Worm (Caenorhabditis elegans) whole organism, L1 larva: ENCODE measurements around the gene slc-17.1.

Source experiments
- C04F5.9 ChIP-seq: sonication (generic microtip); optimal IDR thresholded peaks from 2 replicates; lab custom pipeline; 2016; ENCODE audit warnings: missing genetic modification characterization, missing compliant biosample characterization
- C16A3.4 ChIP-seq: fragments of 150-350 bp; optimal IDR thresholded peaks from 2 replicates; lab custom pipeline; 2014; ENCODE audit warnings: missing biosample characterization, missing genetic modification characterization
- C34B4.2 ChIP-seq: sonication (generic microtip); optimal IDR thresholded peaks from 2 replicates; lab custom pipeline; 2017; ENCODE audit warnings: mild to moderate bottlenecking, missing genetic modification characterization, missing compliant biosample characterization
- F16B12.6 ChIP-seq: fragments of 150-350 bp; optimal IDR thresholded peaks from 2 replicates; lab custom pipeline; 2014; ENCODE audit warnings: missing biosample characterization, missing genetic modification characterization
- alr-1 ChIP-seq: fragments of 200-800 bp; sonication (Bioruptor generic); optimal IDR thresholded peaks from 2 replicates; lab custom pipeline; 2018; ENCODE audit warnings: borderline replicate concordance, mild to moderate bottlenecking, missing genetic modification characterization, missing compliant biosample characterization
- aly-2 ChIP-seq: fragments of 150-350 bp; optimal IDR thresholded peaks from 2 replicates; lab custom pipeline; 2014; ENCODE audit warnings: missing biosample characterization, missing genetic modification characterization
- ama-1 ChIP-seq: fragments of 150-350 bp; optimal IDR thresholded peaks from 2 replicates; lab custom pipeline; 2014
- ceh-8 ChIP-seq: fragments of 200-800 bp; sonication (Bioruptor generic); optimal IDR thresholded peaks from 2 replicates; lab custom pipeline; 2018; ENCODE audit warnings: mild to moderate bottlenecking, missing genetic modification characterization, moderate library complexity, missing compliant biosample characterization
- ceh-90 ChIP-seq: sonication (generic microtip); optimal IDR thresholded peaks from 2 replicates; lab custom pipeline; 2016; ENCODE audit warnings: missing genetic modification characterization, missing compliant biosample characterization
- ces-1 ChIP-seq: fragments of 150-350 bp; optimal IDR thresholded peaks from 2 replicates; lab custom pipeline; 2014; ENCODE audit warnings: missing biosample characterization, missing genetic modification reagents, missing genetic modification characterization
- dpl-1 ChIP-seq, 3 experiments: fragments of 150-350 bp in 2 of 3; sonication (generic microtip) in 1 of 3; optimal IDR thresholded peaks; 2 replicates each; lab custom pipeline; 2014 to 2017; ENCODE audit warnings: missing biosample characterization in 3 of 3, missing genetic modification characterization in 3 of 3, missing genetic modification reagents in 3 of 3
- efl-1 ChIP-seq, 4 experiments: fragments of 150-350 bp; optimal IDR thresholded peaks in 3 of 4; peaks in 1 of 4; 1 replicate in 1 of 4; 2 replicates in 3 of 4; lab custom pipeline; 2014; ENCODE audit warnings: missing biosample characterization in 2 of 4, missing genetic modification characterization in 2 of 4, missing genetic modification reagents in 2 of 4
- efl-3 ChIP-seq: fragments of 200-800 bp; sonication (Bioruptor generic); optimal IDR thresholded peaks from 2 replicates; lab custom pipeline; 2018; ENCODE audit warnings: mild to moderate bottlenecking, missing genetic modification characterization, missing compliant biosample characterization
- egl-13 ChIP-seq: sonication (generic microtip); optimal IDR thresholded peaks from 2 replicates; lab custom pipeline; 2016; ENCODE audit warnings: missing genotype, missing genetic modification reagents, missing genetic modification characterization, missing compliant biosample characterization
- elt-2 ChIP-seq: sonication (generic microtip); optimal IDR thresholded peaks from 2 replicates; lab custom pipeline; 2016; ENCODE audit warnings: missing genetic modification characterization, mild to moderate bottlenecking, inconsistent platforms, missing compliant biosample characterization, missing genetic modification reagents
- ets-5 ChIP-seq: fragments of 200-800 bp; sonication (Bioruptor generic); IDR thresholded peaks from 2 replicates; pipeline ENCODE4 v1.3.6; 2022; ENCODE audit warnings: missing genetic modification characterization, missing compliant biosample characterization
- fkh-8 ChIP-seq: sonication (generic microtip); optimal IDR thresholded peaks from 2 replicates; lab custom pipeline; 2016; ENCODE audit warnings: mild to moderate bottlenecking, missing genetic modification characterization, missing compliant biosample characterization
- fos-1 ChIP-seq: fragments of 150-350 bp; optimal IDR thresholded peaks from 2 replicates; lab custom pipeline; 2014; ENCODE audit warnings: missing biosample characterization, missing genetic modification characterization
- grh-1 ChIP-seq: fragments of 200-800 bp; sonication (Bioruptor generic); IDR thresholded peaks from 2 replicates; pipeline ENCODE4 v1.3.6; 2022; ENCODE audit warnings: missing genetic modification reagents, missing genetic modification characterization, missing compliant biosample characterization
- hlh-4 ChIP-seq: sonication (generic microtip); optimal IDR thresholded peaks from 2 replicates; lab custom pipeline; 2016; ENCODE audit warnings: mild to moderate bottlenecking, missing genetic modification characterization, missing compliant biosample characterization
- jun-1 ChIP-seq: fragments of 150-350 bp; optimal IDR thresholded peaks from 2 replicates; lab custom pipeline; 2014; ENCODE audit warnings: missing biosample characterization, missing genetic modification reagents, missing genetic modification characterization
- lin-13 ChIP-seq: fragments of 150-350 bp; optimal IDR thresholded peaks from 2 replicates; lab custom pipeline; 2014; ENCODE audit warnings: missing biosample characterization, missing genetic modification reagents, missing genetic modification characterization
- lin-14 ChIP-seq: fragments of 200-800 bp; sonication (Bioruptor generic); optimal IDR thresholded peaks from 2 replicates; lab custom pipeline; 2018; ENCODE audit warnings: mild to moderate bottlenecking, missing genetic modification characterization, moderate library complexity, missing compliant biosample characterization
- lin-15B ChIP-seq: fragments of 150-350 bp; sonication (generic microtip); optimal IDR thresholded peaks from 3 replicates; lab custom pipeline; 2014; ENCODE audit warnings: missing biosample characterization, missing genetic modification characterization
- lin-35 ChIP-seq, 2 experiments: fragments of 150-350 bp; optimal IDR thresholded peaks; 2 replicates each; lab custom pipeline; 2014; ENCODE audit warnings: missing biosample characterization in 2 of 2, missing genetic modification characterization in 2 of 2, missing genetic modification reagents in 2 of 2
- lsy-2 ChIP-seq, 2 experiments: fragments of 150-350 bp; optimal IDR thresholded peaks; 2 replicates each; lab custom pipeline; 2014; ENCODE audit warnings: missing biosample characterization in 2 of 2, missing genetic modification characterization in 2 of 2
- mdl-1 ChIP-seq, 2 experiments: fragments of 150-350 bp; optimal IDR thresholded peaks; 2 replicates each; lab custom pipeline; 2014 to 2017; ENCODE audit warnings: missing biosample characterization in 2 of 2, missing genetic modification characterization in 2 of 2, inconsistent platforms in 1 of 2
- nhr-11 ChIP-seq: fragments of 150-350 bp; optimal IDR thresholded peaks from 2 replicates; lab custom pipeline; 2014; ENCODE audit warnings: missing biosample characterization, missing genetic modification characterization
- nhr-12 ChIP-seq: sonication (generic microtip); optimal IDR thresholded peaks from 2 replicates; lab custom pipeline; 2017; ENCODE audit warnings: missing biosample characterization, missing genetic modification characterization
- nhr-20 ChIP-seq: sonication (generic microtip); optimal IDR thresholded peaks from 2 replicates; lab custom pipeline; 2016; ENCODE audit warnings: mild to moderate bottlenecking, missing genetic modification characterization, missing compliant biosample characterization
- nhr-237 ChIP-seq: fragments of 150-350 bp; optimal IDR thresholded peaks from 2 replicates; lab custom pipeline; 2014; ENCODE audit warnings: missing biosample characterization, missing genetic modification characterization
- nhr-47 ChIP-seq: sonication (generic microtip); optimal IDR thresholded peaks from 2 replicates; lab custom pipeline; 2016; ENCODE audit warnings: mild to moderate bottlenecking, missing genetic modification characterization, moderate library complexity, missing compliant biosample characterization
- nhr-76 ChIP-seq: sonication (generic microtip); optimal IDR thresholded peaks from 2 replicates; lab custom pipeline; 2017; ENCODE audit warnings: missing biosample characterization, missing genetic modification characterization
- nhr-84 ChIP-seq: sonication (generic microtip); optimal IDR thresholded peaks from 2 replicates; lab custom pipeline; 2017; ENCODE audit warnings: missing biosample characterization, missing genetic modification characterization
- pax-3 ChIP-seq: fragments of 200-800 bp; sonication (Bioruptor generic); optimal IDR thresholded peaks from 2 replicates; lab custom pipeline; 2018; ENCODE audit warnings: mild to moderate bottlenecking, missing genetic modification characterization, moderate library complexity, missing compliant biosample characterization
- pqm-1 ChIP-seq: sonication (generic microtip); optimal IDR thresholded peaks from 3 replicates; lab custom pipeline; 2017; ENCODE audit warnings: missing biosample characterization, missing genetic modification characterization
- rnt-1 ChIP-seq: sonication (generic microtip); optimal IDR thresholded peaks from 2 replicates; lab custom pipeline; 2016; ENCODE audit warnings: mild to moderate bottlenecking, missing genetic modification characterization, moderate library complexity, missing compliant biosample characterization
- sox-4 ChIP-seq: sonication (generic microtip); optimal IDR thresholded peaks from 2 replicates; lab custom pipeline; 2016; ENCODE audit warnings: missing genetic modification characterization, missing compliant biosample characterization
- tlp-1 ChIP-seq: fragments of 150-350 bp; optimal IDR thresholded peaks from 2 replicates; lab custom pipeline; 2014; ENCODE audit warnings: missing biosample characterization, missing genetic modification characterization
- vab-15 ChIP-seq: sonication (generic microtip); optimal IDR thresholded peaks from 2 replicates; lab custom pipeline; 2017; ENCODE audit warnings: missing genotype, mild to moderate bottlenecking, missing genetic modification characterization, missing compliant biosample characterization
- xbp-1 ChIP-seq: sonication (generic microtip); optimal IDR thresholded peaks from 2 replicates; lab custom pipeline; 2016; ENCODE audit warnings: missing genetic modification characterization, missing compliant biosample characterization
- zip-4 ChIP-seq: fragments of 200-800 bp; sonication (Bioruptor generic); optimal IDR thresholded peaks from 2 replicates; lab custom pipeline; 2018; ENCODE audit warnings: mild to moderate bottlenecking, missing genetic modification characterization, moderate library complexity, missing compliant biosample characterization
- ztf-4 ChIP-seq: fragments of 150-350 bp; optimal IDR thresholded peaks from 2 replicates; lab custom pipeline; 2014; ENCODE audit warnings: missing biosample characterization, missing genetic modification characterization

slc-17.1 gene

DNA sequence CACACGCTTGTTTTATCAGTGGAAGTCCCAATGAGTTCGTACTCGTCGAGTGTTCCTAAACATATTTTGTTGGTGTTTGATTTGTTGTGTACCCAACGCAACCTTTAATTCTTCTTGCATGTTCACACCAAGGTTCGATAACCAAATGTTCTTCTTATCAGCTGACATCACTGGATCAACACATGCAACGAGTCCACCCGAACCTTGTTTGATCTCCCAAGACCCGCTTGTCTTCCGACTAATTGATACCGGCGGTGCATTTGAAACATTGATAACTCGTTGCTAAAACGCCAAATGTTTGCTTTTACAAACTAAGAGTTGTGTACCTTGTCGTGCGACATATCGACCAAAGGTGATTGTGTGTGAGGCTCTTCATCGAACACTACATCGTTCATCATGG, 7.0 kb upstream of the slc-17.1 start:
- peak; percentile 6 for TF ChIP-seq lin-14 (GFP tag; lab: Kevin White, UChicago)
- no peak for TF ChIP-seq lsy-2 (tag; optimal IDR thresholded peaks at IDR 0.05; lab: Kevin White, UChicago)
- TF ChIP-seq ces-1 (GFP tag; lab: Kevin White, UChicago), result no peak
- TF ChIP-seq alr-1 (tag; lab: Kevin White, UChicago), result no peak
- no peak for TF ChIP-seq xbp-1 (tag; lab: Kevin White, UChicago)
- TF ChIP-seq nhr-20 (tag; lab: Kevin White, UChicago), result peak; percentile 44
- no peak for TF ChIP-seq egl-13 (tag; lab: Kevin White, UChicago)
- TF ChIP-seq fkh-8 (tag; lab: Kevin White, UChicago), result no peak
- TF ChIP-seq lin-35 (GFP tag; optimal IDR thresholded peaks at IDR 0.05; lab: Kevin White, UChicago), result peak in 1 of 2 experiments; percentile 37
- TF ChIP-seq jun-1 (tag; lab: Kevin White, UChicago), result peak; percentile 14
- TF ChIP-seq sox-4 (tag; lab: Kevin White, UChicago), result no peak
- no peak for TF ChIP-seq ztf-4 (tag; lab: Kevin White, UChicago)
- TF ChIP-seq grh-1 (GFP tag; lab: Robert Waterston, UW), result no peak
- TF ChIP-seq pax-3 (tag; lab: Kevin White, UChicago), result no peak
- no peak for TF ChIP-seq lin-13 (GFP tag; lab: Kevin White, UChicago)
- TF ChIP-seq nhr-12 (tag; lab: Kevin White, UChicago), result no peak
- TF ChIP-seq mdl-1 (tag; optimal IDR thresholded peaks at IDR 0.05; lab: Kevin White, UChicago), result peak in 1 of 2 experiments; percentile 18
- no peak for TF ChIP-seq dpl-1 (GFP tag; optimal IDR thresholded peaks at IDR 0.05; lab: Kevin White, UChicago)
- TF ChIP-seq efl-3 (GFP tag; lab: Kevin White, UChicago), result no peak
- no peak for TF ChIP-seq C04F5.9
- TF ChIP-seq nhr-11, result no peak
- TF ChIP-seq tlp-1, result no peak
- no peak for TF ChIP-seq lin-15B (tag; lab: Kevin White, UChicago)
- no peak for TF ChIP-seq C16A3.4 (tag; lab: Kevin White, UChicago)
- TF ChIP-seq ceh-8 (GFP tag; lab: Kevin White, UChicago), result no peak
- TF ChIP-seq nhr-47 (tag; lab: Kevin White, UChicago), result no peak
- no peak for TF ChIP-seq nhr-84 (tag; lab: Kevin White, UChicago)
- TF ChIP-seq elt-2 (tag; lab: Kevin White, UChicago), result peak; percentile 74
- peak; percentile 64 for TF ChIP-seq pqm-1
- TF ChIP-seq efl-1 (optimal IDR thresholded peaks at IDR 0.05; lab: Kevin White, UChicago), result no peak
- TF ChIP-seq efl-1 (GFP tag; optimal IDR thresholded peaks at IDR 0.05 in 1 of 2; lab: Kevin White, UChicago), result no peak
- no peak for TF ChIP-seq fos-1 (tag; lab: Kevin White, UChicago)
- no peak for TF ChIP-seq vab-15 (tag; lab: Kevin White, UChicago)
- TF ChIP-seq rnt-1 (tag; lab: Kevin White, UChicago), result no peak
- no peak for TF ChIP-seq ets-5 (GFP tag; lab: Robert Waterston, UW)

DNA sequence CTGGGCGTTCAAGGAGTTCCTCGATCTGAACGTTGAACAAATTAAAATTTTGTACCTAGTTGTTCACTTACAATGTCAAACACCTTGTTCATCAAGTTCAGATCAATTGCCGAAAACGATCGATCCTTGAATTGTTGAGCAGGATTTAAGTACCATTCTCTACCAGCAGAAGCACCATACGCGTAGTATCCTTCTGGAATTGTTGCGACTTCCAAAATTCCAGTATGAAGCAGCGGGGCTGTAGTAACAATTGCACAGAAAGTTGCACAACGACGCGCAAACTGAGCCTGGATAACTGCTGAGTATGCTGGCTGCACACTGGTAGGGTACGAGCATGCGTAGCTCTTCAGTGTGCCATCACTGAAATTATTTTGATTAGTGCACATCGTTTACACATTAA, 3.8 kb upstream of the slc-17.1 start:
- TF ChIP-seq hlh-4 (tag; lab: Kevin White, UChicago) (no peak), F16B12.6 (no peak), nhr-237 (tag; lab: Kevin White, UChicago) (no peak), nhr-47 (tag; lab: Kevin White, UChicago) (no peak), lin-35 (GFP tag; optimal IDR thresholded peaks at IDR 0.05; lab: Kevin White, UChicago) (no peak), lsy-2 (tag; optimal IDR thresholded peaks at IDR 0.05; lab: Kevin White, UChicago) (no peak), aly-2 (tag; lab: Kevin White, UChicago) (no peak), nhr-76 (tag; lab: Kevin White, UChicago) (no peak), ztf-4 (tag; lab: Kevin White, UChicago) (no peak), ama-1 (no peak), C34B4.2 (no peak), pax-3 (tag; lab: Kevin White, UChicago) (no peak), ceh-90 (tag; lab: Kevin White, UChicago) (no peak), zip-4 (GFP tag; lab: Kevin White, UChicago) (no peak)
- TF ChIP-seq, all 84 proteins: peak for 0
